Worm (Caenorhabditis elegans) whole organism, L4/young adult: Measurements from ENCODE around the gene ttr-36.

ENCODE experiments used
- W03F9.2 ChIP-seq: fragments of 150-350 bp; optimal IDR thresholded peaks from 2 replicates; lab custom pipeline; 2014; ENCODE audit warnings: missing biosample characterization, missing genetic modification characterization
- dao-5 ChIP-seq: sonication (generic microtip); optimal IDR thresholded peaks from 2 replicates; lab custom pipeline; 2016; ENCODE audit warnings: missing genotype, missing genetic modification characterization, moderate library complexity, missing compliant biosample characterization
- him-1 ChIP-seq: sonication (generic microtip); optimal IDR thresholded peaks from 2 replicates; lab custom pipeline; 2016; ENCODE audit warnings: missing genotype, missing genetic modification reagents, missing genetic modification characterization, missing compliant biosample characterization

ttr-36 gene

DNA sequence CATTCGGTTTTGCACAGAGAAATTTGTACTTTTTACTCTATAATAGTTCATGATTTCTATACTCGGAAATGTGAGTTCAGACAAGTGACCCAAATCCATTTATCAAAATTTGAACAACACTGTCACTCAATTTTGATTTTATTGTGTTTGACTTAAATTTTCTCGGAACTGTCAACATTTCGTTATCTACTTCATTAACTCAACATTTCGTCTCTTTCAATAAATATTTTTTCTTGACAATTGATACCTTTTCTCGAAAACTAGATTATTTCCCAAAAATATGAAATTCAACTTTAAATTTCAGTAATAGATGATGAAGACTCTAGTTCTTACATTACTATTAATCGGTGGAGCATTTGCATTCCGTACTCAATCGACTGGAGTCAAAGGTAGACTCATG, at the start of gene ttr-36:
Gene ttr-36, plus strand, starts transcription at position 301 of the 400 bp plus-strand sequence.
- TF ChIP-seq W03F9.2 (tag; lab: Kevin White, UChicago) (no peak), dao-5 (no peak), him-1 (tag; lab: Kevin White, UChicago) (no peak)

- TF ChIP-seq dao-5 (no peak), him-1 (tag; lab: Kevin White, UChicago) (no peak), W03F9.2 (tag; lab: Kevin White, UChicago) (no peak)
Measured at ce11 chrX:6461729-6462128, 49.0 kb upstream of the ttr-36 start, which contains the start of gene K04E7.1. TSS of gene K04E7.1 (plus strand) at chrX:6462029.

- no peak for TF ChIP-seq dao-5
- TF ChIP-seq him-1 (tag; lab: Kevin White, UChicago), result no peak
- no peak for TF ChIP-seq W03F9.2 (tag; lab: Kevin White, UChicago)
Measured at ce11 chrX:6462479-6462878, 48.2 kb upstream of the ttr-36 start.

ce11 chrX:6462995-6463462, 47.7 kb upstream of the ttr-36 start, which contains the start of gene C15B12.2:
TSS of gene C15B12.2 (plus strand) at chrX:6463412.
- TF ChIP-seq dao-5, result no peak
- no peak for TF ChIP-seq him-1 (tag; lab: Kevin White, UChicago)
- no peak for TF ChIP-seq W03F9.2 (tag; lab: Kevin White, UChicago)

DNA sequence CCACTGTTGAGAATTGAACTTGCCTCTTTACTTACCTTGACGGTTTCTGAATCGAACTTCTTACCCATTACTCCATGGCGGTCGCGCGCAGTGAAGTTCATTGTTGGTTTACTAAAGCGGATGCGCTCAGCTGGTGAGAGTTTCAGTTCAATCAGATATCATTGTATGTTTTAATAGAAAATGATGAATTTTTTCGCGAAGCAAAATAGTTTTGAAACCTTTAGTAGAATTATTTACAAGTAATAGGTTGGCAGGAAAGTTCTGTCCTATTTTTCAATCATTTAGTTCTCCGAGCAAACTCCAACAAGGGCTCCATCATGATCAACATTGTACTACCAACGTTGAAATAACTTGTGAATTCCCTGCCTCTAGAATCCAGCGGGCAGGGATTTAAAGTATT, 43.3 kb upstream of the ttr-36 start, which contains the start of gene C15B12.3:
Gene C15B12.3, minus strand, starts transcription at position 101 of the 400 bp plus-strand sequence.
- TF ChIP-seq him-1 (tag; lab: Kevin White, UChicago), result no peak
- no peak for TF ChIP-seq dao-5
- no peak for TF ChIP-seq W03F9.2 (tag; lab: Kevin White, UChicago)

DNA sequence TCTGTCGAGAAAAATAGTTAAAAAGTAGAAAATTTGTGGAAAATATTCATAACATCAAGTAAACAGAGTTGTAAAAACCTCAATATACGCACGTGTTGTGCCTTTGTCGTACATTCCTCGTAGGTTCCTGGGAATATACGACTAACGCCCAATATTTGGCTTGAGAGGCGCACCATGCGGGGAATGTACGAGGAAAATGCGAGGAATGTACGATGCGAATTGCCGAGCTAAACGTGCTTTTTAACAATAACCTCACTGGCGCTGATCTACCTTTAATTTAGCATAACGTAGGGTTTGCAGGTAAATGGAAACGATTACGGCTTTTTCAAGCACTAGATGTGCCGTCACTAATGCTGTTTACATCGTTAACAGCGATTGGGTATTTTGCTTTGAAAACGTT, 42.2 kb upstream of the ttr-36 start, which contains the start of gene C15B12.9:
Gene C15B12.9, plus strand, starts transcription at position 301 of the 400 bp plus-strand sequence.
- no peak for TF ChIP-seq dao-5
- TF ChIP-seq him-1 (tag; lab: Kevin White, UChicago), result no peak
- no peak for TF ChIP-seq W03F9.2 (tag; lab: Kevin White, UChicago)

DNA sequence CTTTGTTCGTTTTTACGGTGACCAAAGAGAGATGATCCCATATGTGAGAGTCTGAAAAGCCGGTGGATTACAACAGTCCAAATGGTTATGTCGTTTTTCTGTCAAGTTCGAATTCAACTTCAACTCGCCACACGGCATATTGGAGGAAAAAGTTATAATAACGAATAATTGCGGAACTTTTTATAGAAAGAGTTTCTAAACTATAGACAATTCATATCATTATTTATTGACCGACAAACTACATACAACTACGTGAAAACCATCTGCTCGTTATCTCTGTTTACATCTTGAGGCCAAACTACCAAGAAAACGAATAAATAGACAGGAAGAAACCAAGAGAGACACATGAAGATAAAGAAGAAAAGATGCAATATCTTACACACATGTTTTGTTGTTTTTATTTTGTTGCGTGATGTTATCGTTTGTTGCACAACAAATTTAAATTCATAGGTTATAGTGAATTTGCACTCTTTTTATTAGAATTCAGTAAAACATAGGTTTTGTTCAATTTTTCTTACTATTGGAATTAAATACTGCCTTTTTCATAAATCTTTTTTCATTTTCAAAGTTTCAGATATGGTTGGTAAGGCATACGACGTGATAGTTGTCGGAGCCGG, 36.9 kb upstream of the ttr-36 start, which contains the start of the genes C15B12.4 and C15B12.8:
Gene C15B12.4, minus strand, starts transcription at position 51 of the 617 bp plus-strand sequence.
Gene C15B12.8, plus strand, starts transcription at position 567 of the 617 bp plus-strand sequence.
- TF ChIP-seq him-1 (tag; lab: Kevin White, UChicago), result no peak
- TF ChIP-seq W03F9.2 (tag; lab: Kevin White, UChicago), result no peak
- TF ChIP-seq dao-5, result no peak

- no peak for TF ChIP-seq him-1 (tag; lab: Kevin White, UChicago)
- TF ChIP-seq dao-5, result no peak
- no peak for TF ChIP-seq W03F9.2 (tag; lab: Kevin White, UChicago)
Measured at ce11 chrX:6476540-6476939, 34.2 kb upstream of the ttr-36 start, which contains the start of gene C15B12.1. TSS of gene C15B12.1 (plus strand) at chrX:6476810.

- TF ChIP-seq dao-5, result no peak
Measured at ce11 chrX:6484780-6485179, 25.9 kb upstream of the ttr-36 start, which contains the start of gene gar-1. TSS of gene gar-1 (minus strand) at chrX:6484880.

ce11 chrX:6499736-6500135, 11.0 kb upstream of the ttr-36 start, which contains the start of gene actl-1:
TSS of gene actl-1 (minus strand) at chrX:6499836.
- TF ChIP-seq W03F9.2 (tag; lab: Kevin White, UChicago), result no peak

DNA sequence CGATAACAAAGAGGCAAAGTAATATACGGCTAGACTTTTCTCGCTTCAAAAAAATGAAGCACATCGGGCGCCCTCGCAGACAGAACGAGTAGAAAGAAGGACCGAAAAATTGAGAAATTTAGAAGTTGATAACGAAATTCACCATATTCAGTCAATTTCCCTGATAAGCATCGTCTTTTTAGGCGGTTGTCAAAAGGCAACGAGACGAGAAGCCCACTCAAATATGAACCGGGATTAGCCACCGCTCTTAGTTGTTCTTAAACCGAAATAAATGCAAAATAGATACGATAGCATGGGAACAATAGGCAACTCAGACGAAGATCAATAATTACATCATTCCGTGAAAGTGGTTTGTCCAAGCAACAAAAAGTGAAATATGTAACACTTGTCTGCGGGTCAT, 7.6 kb upstream of the ttr-36 start:
- TF ChIP-seq dao-5, result no peak
- no peak for TF ChIP-seq W03F9.2 (tag; lab: Kevin White, UChicago)
- no peak for TF ChIP-seq him-1 (tag; lab: Kevin White, UChicago)

DNA sequence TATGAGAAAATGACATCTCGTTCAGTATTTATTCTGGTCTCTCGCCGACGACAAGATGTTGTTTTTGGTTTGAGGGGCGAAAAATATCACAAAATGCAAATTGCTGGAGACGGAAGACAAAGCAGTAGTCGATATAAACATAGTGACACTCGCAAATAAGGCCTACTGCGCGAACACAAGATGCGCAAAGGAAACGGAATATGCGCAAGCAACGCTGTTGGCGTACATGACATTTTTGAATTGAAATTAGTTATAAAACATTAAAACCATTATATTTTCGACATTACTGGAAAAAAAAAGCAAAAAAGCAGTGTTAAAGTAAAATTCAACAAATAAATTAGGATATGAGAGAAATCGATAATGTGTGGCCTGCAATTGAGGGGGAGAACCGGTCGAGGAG, 5.7 kb upstream of the ttr-36 start, which contains the start of gene cdf-1:
Gene cdf-1, minus strand, starts transcription at position 136 of the 400 bp plus-strand sequence.
- no peak for TF ChIP-seq dao-5
- TF ChIP-seq him-1 (tag; lab: Kevin White, UChicago), result no peak
- TF ChIP-seq W03F9.2 (tag; lab: Kevin White, UChicago), result no peak

DNA sequence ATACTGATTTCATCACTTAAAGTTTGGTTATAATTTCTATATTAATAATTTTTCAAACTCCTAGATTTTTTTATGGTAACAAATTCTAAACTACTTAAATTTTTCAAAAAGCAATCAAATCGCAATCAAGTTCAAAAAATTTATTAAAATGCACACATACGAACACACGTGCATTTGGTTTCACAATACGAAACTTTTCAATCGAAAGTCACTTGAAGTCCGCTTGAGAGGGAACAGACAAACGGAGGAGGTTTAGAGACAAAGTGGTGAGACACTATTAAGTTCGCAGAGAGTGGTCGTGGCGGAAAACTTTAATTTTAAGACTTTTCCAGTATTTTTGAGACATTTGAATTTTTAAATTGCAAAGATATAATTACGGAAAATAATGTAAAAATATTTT, 5.1 kb upstream of the ttr-36 start, which contains the start of gene glr-8:
Gene glr-8, plus strand, starts transcription at position 319 of the 400 bp plus-strand sequence.
- no peak for TF ChIP-seq him-1 (tag; lab: Kevin White, UChicago)
- TF ChIP-seq W03F9.2 (tag; lab: Kevin White, UChicago), result no peak
- no peak for TF ChIP-seq dao-5

DNA sequence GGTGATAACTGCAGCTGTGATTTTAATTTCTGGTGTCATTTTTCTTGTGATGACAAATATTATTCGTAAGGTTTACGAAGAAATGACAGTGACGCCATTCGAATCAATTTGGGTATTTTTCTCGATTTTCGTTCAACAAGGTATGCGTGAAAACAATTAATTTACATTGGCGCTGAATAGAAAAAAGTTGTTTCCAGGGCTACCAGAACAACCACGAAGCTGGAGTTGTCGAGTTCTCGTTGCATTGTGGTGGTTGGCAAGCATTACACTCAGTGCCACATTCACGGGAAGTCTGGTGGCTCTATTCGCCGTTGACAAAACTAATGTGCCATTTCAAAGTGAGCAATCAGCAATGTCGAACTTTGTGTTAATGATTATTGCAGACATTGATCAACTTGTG, 3.0 kb upstream of the ttr-36 start:
- no peak for TF ChIP-seq dao-5
- no peak for TF ChIP-seq W03F9.2 (tag; lab: Kevin White, UChicago)
- TF ChIP-seq him-1 (tag; lab: Kevin White, UChicago), result no peak
